Worm (Caenorhabditis elegans) whole organism, young adult: ENCODE measurements around the gene bir-1.
A peak's percentile ranks its signal among the peaks of the same experiment; 100 is the strongest.

ENCODE experiments used
- B0035.1 ChIP-seq: sonication (generic microtip); optimal IDR thresholded peaks from 2 replicates; lab custom pipeline; 2016; ENCODE audit warnings: missing genetic modification characterization, mild to moderate bottlenecking, missing compliant biosample characterization, missing genotype, missing genetic modification reagents
- F23B12.7 ChIP-seq: sonication (generic microtip); optimal IDR thresholded peaks from 2 replicates; lab custom pipeline; 2017; ENCODE audit warnings: missing genetic modification characterization, mild to moderate bottlenecking, missing compliant biosample characterization, antibody characterized with exemption, moderate library complexity; ENCODE audit not compliant: insufficient read depth
- F55B11.4 ChIP-seq: sonication (generic microtip); optimal IDR thresholded peaks from 2 replicates; lab custom pipeline; 2016; ENCODE audit warnings: missing compliant biosample characterization, missing genetic modification characterization, borderline replicate concordance; ENCODE audit not compliant: insufficient read depth
- F57A8.1 ChIP-seq: fragments of 200-800 bp; sonication (Bioruptor generic); optimal IDR thresholded peaks from 2 replicates; lab custom pipeline; 2018; ENCODE audit warnings: mild to moderate bottlenecking, missing genetic modification characterization, moderate library complexity, missing compliant biosample characterization
- K12H6.12 ChIP-seq: fragments of 200-800 bp; sonication (Bioruptor generic); optimal IDR thresholded peaks from 2 replicates; lab custom pipeline; 2018; ENCODE audit warnings: mild to moderate bottlenecking, missing genetic modification characterization, missing compliant biosample characterization
- T26A5.8 ChIP-seq: sonication (generic microtip); optimal IDR thresholded peaks from 2 replicates; lab custom pipeline; 2016; ENCODE audit warnings: missing genetic modification characterization, missing compliant biosample characterization
- Y53F4B.3 ChIP-seq: fragments of 200-800 bp; sonication (Bioruptor generic); IDR thresholded peaks from 2 replicates; pipeline ENCODE4 v1.3.6; 2022; ENCODE audit warnings: missing genetic modification reagents, missing genetic modification characterization, missing compliant biosample characterization
- Y56A3A.18 ChIP-seq: fragments of 200-800 bp; sonication (Bioruptor generic); IDR thresholded peaks from 2 replicates; pipeline ENCODE4 v1.3.6; 2022; ENCODE audit warnings: missing genetic modification reagents, missing genetic modification characterization, missing compliant biosample characterization
- Y67H2A.10 ChIP-seq: fragments of 200-800 bp; sonication (Bioruptor generic); conservative IDR thresholded peaks from 2 replicates; pipeline ENCODE4 v1.3.6; 2022; ENCODE audit warnings: missing genetic modification reagents, missing genetic modification characterization, missing compliant biosample characterization
- Y95B8A.8 ChIP-seq: fragments of 200-800 bp; sonication (Bioruptor generic); IDR thresholded peaks from 2 replicates; pipeline ENCODE4 v1.3.6; 2022; ENCODE audit warnings: missing genetic modification reagents, missing genetic modification characterization, missing compliant biosample characterization
- aptf-3 ChIP-seq: fragments of 200-800 bp; sonication (Bioruptor generic); IDR thresholded peaks from 2 replicates; pipeline ENCODE4 v1.3.6; 2022; ENCODE audit warnings: missing genetic modification characterization, missing compliant biosample characterization
- atf-7 ChIP-seq: sonication (generic microtip); optimal IDR thresholded peaks from 2 replicates; lab custom pipeline; 2017; ENCODE audit warnings: mild to moderate bottlenecking, missing genetic modification characterization, missing compliant biosample characterization
- attf-6 ChIP-seq: fragments of 200-800 bp; sonication (Bioruptor generic); IDR thresholded peaks from 2 replicates; pipeline ENCODE4 v1.3.6; 2022; ENCODE audit warnings: missing genetic modification reagents, missing genetic modification characterization, missing compliant biosample characterization
- cebp-1 ChIP-seq, 2 experiments: fragments of 200-800 bp in 1 of 2; sonication (Bioruptor generic) in 1 of 2; sonication (generic microtip) in 1 of 2; IDR thresholded peaks in 1 of 2; optimal IDR thresholded peaks in 1 of 2; 2 replicates each; pipeline versions ENCODE4 v1.3.6 to Lab custom; 2017 to 2022; ENCODE audit warnings: missing compliant biosample characterization in 2 of 2, missing genetic modification characterization in 2 of 2, mild to moderate bottlenecking in 1 of 2, missing genetic modification reagents in 1 of 2, moderate library complexity in 1 of 2
- cebp-2 ChIP-seq: fragments of 200-800 bp; sonication (Bioruptor generic); IDR thresholded peaks from 2 replicates; pipeline ENCODE4 v1.3.6; 2022; ENCODE audit warnings: missing genetic modification characterization, missing compliant biosample characterization
- ceh-58 ChIP-seq: fragments of 200-800 bp; sonication (Bioruptor generic); IDR thresholded peaks from 2 replicates; pipeline ENCODE4 v1.3.6; 2022; ENCODE audit warnings: missing genetic modification characterization, missing compliant biosample characterization
- ceh-79 ChIP-seq: sonication (generic microtip); optimal IDR thresholded peaks from 2 replicates; lab custom pipeline; 2017; ENCODE audit warnings: mild to moderate bottlenecking, missing genetic modification characterization, missing compliant biosample characterization
- let-526 ChIP-seq: fragments of 200-800 bp; sonication (Bioruptor generic); IDR thresholded peaks from 2 replicates; pipeline ENCODE4 v1.3.6; 2022; ENCODE audit warnings: missing genetic modification reagents, missing genetic modification characterization, missing compliant biosample characterization
- lin-35 ChIP-seq, 3 experiments: fragments of 150-350 bp in 2 of 3; sonication (generic microtip) in 1 of 3; optimal IDR thresholded peaks; 2 replicates each; lab custom pipeline; 2014 to 2018; ENCODE audit warnings: missing biosample characterization in 3 of 3, missing genetic modification characterization in 3 of 3, missing genetic modification reagents in 3 of 3
- lin-40 ChIP-seq: sonication (generic microtip); optimal IDR thresholded peaks from 2 replicates; lab custom pipeline; 2016; ENCODE audit warnings: missing genetic modification characterization, mild to moderate bottlenecking, missing compliant biosample characterization, missing genotype, missing genetic modification reagents
- nhr-120 ChIP-seq: fragments of 200-800 bp; sonication (Bioruptor generic); IDR thresholded peaks from 2 replicates; pipeline ENCODE4 v1.3.6; 2022; ENCODE audit warnings: missing genetic modification characterization, missing compliant biosample characterization
- nhr-80 ChIP-seq: sonication (generic microtip); optimal IDR thresholded peaks from 2 replicates; lab custom pipeline; 2016; ENCODE audit warnings: missing genetic modification characterization, missing compliant biosample characterization
- nhr-90 ChIP-seq: sonication (generic microtip); optimal IDR thresholded peaks from 2 replicates; lab custom pipeline; 2016; ENCODE audit warnings: missing genotype, mild to moderate bottlenecking, missing genetic modification characterization, missing compliant biosample characterization
- pbrm-1 ChIP-seq: fragments of 200-800 bp; sonication (Bioruptor generic); IDR thresholded peaks from 2 replicates; pipeline ENCODE4 v1.3.6; 2022; ENCODE audit warnings: missing genetic modification reagents, missing genetic modification characterization, missing compliant biosample characterization
- repo-1 ChIP-seq: sonication (generic microtip); optimal IDR thresholded peaks from 2 replicates; lab custom pipeline; 2017; ENCODE audit warnings: mild to moderate bottlenecking, missing genetic modification characterization, missing compliant biosample characterization
- rpc-1 ChIP-seq, 2 experiments: fragments of 150-350 bp in 1 of 2; sonication (generic microtip) in 1 of 2; optimal IDR thresholded peaks; 2 replicates each; lab custom pipeline; 2014 to 2018; ENCODE audit warnings: missing biosample characterization in 1 of 2, missing genetic modification characterization in 1 of 2, missing genetic modification reagents in 1 of 2, missing genotype in 1 of 2
- snpc-3.4 ChIP-seq: sonication (generic microtip); optimal IDR thresholded peaks from 2 replicates; lab custom pipeline; 2017; ENCODE audit warnings: missing genetic modification characterization, mild to moderate bottlenecking, missing compliant biosample characterization, antibody characterized with exemption, moderate library complexity, missing genotype, missing genetic modification reagents
- snpc-4 ChIP-seq, 5 experiments: fragments of 150-350 bp in 1 of 5; sonication (generic microtip) in 4 of 5; optimal IDR thresholded peaks; 2 replicates each; lab custom pipeline; 2014 to 2018; ENCODE audit warnings: missing genetic modification characterization in 5 of 5, missing biosample characterization in 3 of 5, antibody characterized with exemption in 2 of 5, mild to moderate bottlenecking in 2 of 5, missing compliant biosample characterization in 2 of 5, missing genotype in 2 of 5, moderate library complexity in 2 of 5, missing genetic modification reagents in 1 of 5
- sptf-2 ChIP-seq: fragments of 200-800 bp; sonication (Bioruptor generic); optimal IDR thresholded peaks from 2 replicates; lab custom pipeline; 2018; ENCODE audit warnings: mild to moderate bottlenecking, missing genetic modification characterization, missing compliant biosample characterization
- tbp1 ChIP-seq: fragments of 200-800 bp; sonication (Bioruptor generic); optimal IDR thresholded peaks from 2 replicates; lab custom pipeline; 2018; ENCODE audit warnings: mild to moderate bottlenecking, missing genetic modification characterization, missing compliant biosample characterization
- unc-130 ChIP-seq: sonication (generic microtip); optimal IDR thresholded peaks from 2 replicates; lab custom pipeline; 2016; ENCODE audit warnings: missing genetic modification reagents, missing genetic modification characterization, missing compliant biosample characterization
- unc-62 ChIP-seq: fragments of 150-350 bp; optimal IDR thresholded peaks from 2 replicates; lab custom pipeline; 2014; ENCODE audit warnings: missing biosample characterization, missing genetic modification reagents, missing genetic modification characterization
- xnd-1 ChIP-seq: sonication (generic microtip); optimal IDR thresholded peaks from 2 replicates; lab custom pipeline; 2016; ENCODE audit warnings: missing genotype, missing genetic modification reagents, missing genetic modification characterization, missing compliant biosample characterization
- ztf-18 ChIP-seq: sonication (generic microtip); optimal IDR thresholded peaks from 2 replicates; lab custom pipeline; 2016; ENCODE audit warnings: missing genotype, mild to moderate bottlenecking, missing genetic modification characterization, missing compliant biosample characterization
- ztf-22 ChIP-seq: fragments of 200-800 bp; sonication (Bioruptor generic); optimal IDR thresholded peaks from 2 replicates; lab custom pipeline; 2018; ENCODE audit warnings: mild to moderate bottlenecking, missing genetic modification characterization, moderate library complexity, missing compliant biosample characterization
- ztf-25 ChIP-seq: fragments of 200-800 bp; sonication (Bioruptor generic); IDR thresholded peaks from 2 replicates; pipeline ENCODE4 v1.3.6; 2022; ENCODE audit warnings: missing genetic modification reagents, missing genetic modification characterization, missing compliant biosample characterization
- ztf-3 ChIP-seq: fragments of 200-800 bp; sonication (Bioruptor generic); optimal IDR thresholded peaks from 2 replicates; lab custom pipeline; 2018; ENCODE audit warnings: mild to moderate bottlenecking, missing genetic modification characterization, missing compliant biosample characterization
- ztf-6 ChIP-seq: fragments of 200-800 bp; sonication (Bioruptor generic); IDR thresholded peaks from 2 replicates; pipeline ENCODE4 v1.3.6; 2022; ENCODE audit warnings: missing genetic modification reagents, missing genetic modification characterization, missing compliant biosample characterization

bir-1 gene

DNA sequence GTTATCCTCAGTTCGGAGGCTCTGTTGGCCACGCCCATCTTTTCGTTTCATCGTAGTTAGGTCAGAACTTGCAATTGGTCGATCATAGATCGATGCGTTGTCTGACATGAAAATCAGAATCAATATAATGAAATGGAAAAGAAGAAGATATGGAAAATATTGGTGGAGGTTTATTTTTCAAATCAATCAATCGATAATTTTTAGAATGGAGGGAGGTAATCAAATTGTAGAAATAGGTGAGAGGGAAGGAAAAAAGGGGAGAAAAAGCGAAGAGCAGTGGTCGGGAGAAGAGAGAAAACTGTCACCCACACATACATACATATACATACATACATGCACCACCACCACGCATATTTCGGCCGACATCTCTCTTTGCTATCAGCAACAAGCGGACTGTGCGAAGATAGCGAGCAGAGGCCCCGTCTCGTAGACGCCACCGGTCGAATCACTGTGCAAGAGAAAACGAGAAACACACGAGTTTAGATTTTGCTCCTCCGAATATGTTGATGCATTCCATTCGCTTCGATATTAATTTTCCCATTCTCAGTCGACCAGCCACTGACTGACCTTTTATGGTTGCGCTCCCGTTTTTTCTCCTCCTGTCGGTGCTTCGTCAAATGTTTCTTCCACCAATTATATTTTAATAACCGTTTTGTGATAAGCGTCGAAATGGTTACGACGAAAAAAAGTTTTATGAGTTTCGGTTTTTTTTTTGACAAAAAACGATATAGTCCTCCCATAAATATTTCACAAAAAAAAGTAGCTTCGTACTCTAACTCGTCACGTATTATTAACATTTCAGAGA, 14.9 kb upstream of the bir-1 start, which contains the start of gene F35B12.10 (continued):
- TF ChIP-seq ceh-58 (GFP tag; lab: Robert Waterston, UW) (no peak), lin-40 (tag; lab: Kevin White, UChicago) (no peak), Y53F4B.3 (GFP tag; lab: Robert Waterston, UW) (no peak), F57A8.1 (GFP tag; lab: Kevin White, UChicago) (no peak), snpc-4 (GFP tag; optimal IDR thresholded peaks at IDR 0.05; lab: Kevin White, UChicago) (no peak), snpc-4 (tag; optimal IDR thresholded peaks at IDR 0.05; lab: Kevin White, UChicago) (peak in 1 of 4 experiments; percentile 7), rpc-1 (optimal IDR thresholded peaks at IDR 0.05; lab: Kevin White, UChicago) (no peak), rpc-1 (tag; optimal IDR thresholded peaks at IDR 0.05; lab: Kevin White, UChicago) (no peak), F23B12.7 (tag; lab: Kevin White, UChicago) (no peak), pbrm-1 (GFP tag; lab: Robert Waterston, UW) (no peak), sptf-2 (GFP tag; lab: Kevin White, UChicago) (no peak), ceh-79 (tag; lab: Kevin White, UChicago) (no peak), nhr-90 (peak; percentile 19), Y95B8A.8 (GFP tag; lab: Robert Waterston, UW) (no peak), Y56A3A.18 (GFP tag; lab: Robert Waterston, UW) (no peak), nhr-80 (tag; lab: Kevin White, UChicago) (peak; percentile 98), atf-7 (peak; percentile 37), nhr-120 (no peak), K12H6.12 (tag; lab: Kevin White, UChicago) (no peak), tbp1 (peak; percentile 40), cebp-1 (GFP tag; IDR thresholded peaks at IDR 0.05; lab: Robert Waterston, UW) (peak; percentile 36; the same call in 1 of the 2 replicates), cebp-1 (tag; optimal IDR thresholded peaks at IDR 0.05; lab: Kevin White, UChicago) (peak; percentile 23), ztf-25 (no peak), T26A5.8 (tag; lab: Kevin White, UChicago) (no peak), unc-62 (no peak), ztf-22 (GFP tag; lab: Kevin White, UChicago) (no peak), ztf-6 (GFP tag; lab: Robert Waterston, UW) (no peak), snpc-3.4 (tag; lab: Kevin White, UChicago) (no peak), F55B11.4 (tag; lab: Kevin White, UChicago) (no peak), B0035.1 (tag; lab: Kevin White, UChicago) (no peak), Y67H2A.10 (no peak), ztf-18 (tag; lab: Kevin White, UChicago) (no peak), attf-6 (GFP tag; lab: Robert Waterston, UW) (no peak), cebp-2 (GFP tag; lab: Robert Waterston, UW) (no peak), let-526 (GFP tag; lab: Robert Waterston, UW) (no peak), unc-130 (no peak), ztf-3 (GFP tag; lab: Kevin White, UChicago) (no peak), xnd-1 (tag; lab: Kevin White, UChicago) (no peak)

DNA sequence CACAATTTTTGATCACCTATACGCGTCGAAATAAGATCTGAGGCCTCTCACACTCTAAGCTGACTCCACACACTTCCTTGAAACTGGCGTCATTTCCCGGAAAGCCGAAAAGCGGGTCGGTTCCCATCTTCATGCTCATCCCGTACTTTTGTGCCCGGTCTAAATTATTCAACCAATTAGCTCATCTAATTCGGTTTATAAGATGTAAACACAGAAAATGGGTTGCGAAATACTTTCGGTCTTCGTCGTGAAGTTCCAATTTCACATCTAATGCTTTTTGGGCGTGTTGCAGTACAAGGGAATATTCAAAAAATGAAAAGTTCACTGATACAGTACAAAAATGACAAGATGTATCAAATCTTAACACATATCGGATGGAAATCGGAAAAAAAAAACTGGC, 13.1 kb upstream of the bir-1 start:
- TF ChIP-seq repo-1 (tag; lab: Kevin White, UChicago) (no peak), aptf-3 (GFP tag; lab: Robert Waterston, UW) (0 out of 2 replicates have a peak, but pooled peaks have one; percentile 56), cebp-1 (GFP tag; IDR thresholded peaks at IDR 0.05; lab: Robert Waterston, UW) (no peak), cebp-1 (tag; optimal IDR thresholded peaks at IDR 0.05; lab: Kevin White, UChicago) (peak; percentile 66), lin-35 (GFP tag; optimal IDR thresholded peaks at IDR 0.05; lab: Kevin White, UChicago) (peak in 1 of 3 experiments; percentile 30), ztf-22 (GFP tag; lab: Kevin White, UChicago) (no peak)
